Fruit fly (Drosophila melanogaster) whole organism, prepupa: ENCODE results near the gene ppan.

Experiments
- Blimp-1 ChIP-seq: fragments of 200-800 bp; sonication (Bioruptor generic); optimal IDR thresholded peaks from 3 replicates; lab custom pipeline; 2017; ENCODE audit warnings: missing biosample characterization, missing genetic modification characterization, mild to moderate bottlenecking, moderate library complexity, missing genetic modification reagents
- CG10631 ChIP-seq: fragments of 200-800 bp; sonication (Bioruptor generic); optimal IDR thresholded peaks from 2 replicates; lab custom pipeline; 2016; ENCODE audit warnings: missing biosample characterization, missing genetic modification characterization
- CG10669 ChIP-seq: fragments of 200-800 bp; sonication (Bioruptor generic); optimal IDR thresholded peaks from 3 replicates; lab custom pipeline; 2018; ENCODE audit warnings: missing biosample characterization, mild to moderate bottlenecking, missing genetic modification characterization, moderate library complexity
- CG11294 ChIP-seq: fragments of 200-800 bp; sonication (Bioruptor generic); IDR thresholded peaks from 2 replicates; pipeline ENCODE4 v1.3.6; 2022; ENCODE audit warnings: missing biosample characterization, missing genetic modification characterization
- CG11762 ChIP-seq: fragments of 200-800 bp; sonication (Bioruptor generic); optimal IDR thresholded peaks from 3 replicates; lab custom pipeline; 2016; ENCODE audit warnings: missing biosample characterization, missing genetic modification characterization; ENCODE audit not compliant: insufficient read depth
- CG11902 ChIP-seq: fragments of 200-800 bp; sonication (Bioruptor generic); optimal IDR thresholded peaks from 3 replicates; lab custom pipeline; 2016; ENCODE audit warnings: missing biosample characterization, missing genetic modification characterization
- CG15336 ChIP-seq: fragments of 200-800 bp; sonication (Bioruptor generic); IDR thresholded peaks from 2 replicates; pipeline ENCODE4 v1.3.6; 2022; ENCODE audit warnings: missing biosample characterization, missing genetic modification characterization
- CG16779 ChIP-seq: fragments of 200-800 bp; sonication (Bioruptor generic); optimal IDR thresholded peaks from 3 replicates; lab custom pipeline; 2017; ENCODE audit warnings: missing biosample characterization, mild to moderate bottlenecking, missing genetic modification characterization
- CG3032 ChIP-seq: fragments of 200-800 bp; optimal IDR thresholded peaks from 2 replicates; lab custom pipeline; 2019; ENCODE audit warnings: missing biosample characterization, mild to moderate bottlenecking, missing genetic modification characterization, moderate library complexity
- CG31627 ChIP-seq: fragments of 200-800 bp; sonication (Bioruptor generic); optimal IDR thresholded peaks from 3 replicates; lab custom pipeline; 2016; ENCODE audit warnings: missing biosample characterization, missing genetic modification characterization
- CG32006 ChIP-seq: fragments of 200-800 bp; sonication (Bioruptor generic); optimal IDR thresholded peaks from 3 replicates; lab custom pipeline; 2017; ENCODE audit warnings: missing biosample characterization, mild to moderate bottlenecking, missing genetic modification characterization
- CG34406 ChIP-seq: fragments of 200-800 bp; sonication (Bioruptor generic); optimal IDR thresholded peaks from 3 replicates; lab custom pipeline; 2016; ENCODE audit warnings: missing biosample characterization, missing genetic modification characterization
- CG3919 ChIP-seq: fragments of 200-800 bp; sonication (Bioruptor generic); optimal IDR thresholded peaks from 3 replicates; lab custom pipeline; 2016; ENCODE audit warnings: missing biosample characterization, missing genetic modification characterization
- CG4318 ChIP-seq: fragments of 200-800 bp; sonication (Bioruptor generic); optimal IDR thresholded peaks from 3 replicates; lab custom pipeline; 2017; ENCODE audit warnings: missing biosample characterization, mild to moderate bottlenecking, missing genetic modification characterization
- CG6163 ChIP-seq: fragments of 200-800 bp; sonication (Bioruptor generic); IDR thresholded peaks from 3 replicates; pipeline ENCODE4 v1.3.6; 2022; ENCODE audit warnings: missing biosample characterization, missing genetic modification characterization
- CG6276 ChIP-seq: fragments of 200-800 bp; sonication (Bioruptor generic); optimal IDR thresholded peaks from 2 replicates; lab custom pipeline; 2017; ENCODE audit warnings: missing biosample characterization, mild to moderate bottlenecking, missing genetic modification characterization
- CG6792 ChIP-seq: fragments of 200-800 bp; sonication (Bioruptor generic); optimal IDR thresholded peaks from 3 replicates; lab custom pipeline; 2016; ENCODE audit warnings: missing biosample characterization, missing genetic modification characterization
- CG7368 ChIP-seq: fragments of 200-800 bp; sonication (Bioruptor generic); optimal IDR thresholded peaks from 3 replicates; lab custom pipeline; 2016; ENCODE audit warnings: missing biosample characterization, missing genetic modification characterization
- CG8119 ChIP-seq: fragments of 200-800 bp; sonication (Bioruptor generic); IDR thresholded peaks from 3 replicates; pipeline ENCODE4 v1.3.6; 2022; ENCODE audit warnings: missing biosample characterization, missing genetic modification characterization
- CG8632 ChIP-seq: fragments of 200-800 bp; sonication (Bioruptor generic); optimal IDR thresholded peaks from 3 replicates; lab custom pipeline; 2016; ENCODE audit warnings: missing biosample characterization, missing genetic modification characterization
- CG9139 ChIP-seq: fragments of 200-800 bp; sonication (Bioruptor generic); optimal IDR thresholded peaks from 3 replicates; lab custom pipeline; 2017; ENCODE audit warnings: missing biosample characterization, mild to moderate bottlenecking, missing genetic modification characterization
- Eip75B ChIP-seq: fragments of 200-800 bp; sonication (Bioruptor generic); optimal IDR thresholded peaks from 3 replicates; lab custom pipeline; 2016; ENCODE audit warnings: missing biosample characterization, missing genetic modification characterization
- Eip78C ChIP-seq: fragments of 200-800 bp; sonication (Bioruptor generic); peaks from one replicate; lab custom pipeline; 2016; ENCODE audit warnings: missing biosample characterization, missing genetic modification characterization
- Ets96B ChIP-seq: fragments of 200-800 bp; optimal IDR thresholded peaks from 2 replicates; lab custom pipeline; 2019; ENCODE audit warnings: missing biosample characterization, mild to moderate bottlenecking, missing genetic modification characterization, moderate library complexity
- Gug ChIP-seq: fragments of 200-800 bp; sonication (Bioruptor generic); IDR thresholded peaks from 2 replicates; pipeline ENCODE4 v1.3.6; 2022; ENCODE audit warnings: missing biosample characterization, missing genetic modification characterization
- Hr39 ChIP-seq: fragments of 200-800 bp; sonication (Bioruptor generic); optimal IDR thresholded peaks from 2 replicates; lab custom pipeline; 2016; ENCODE audit warnings: missing biosample characterization, missing genetic modification characterization
- Hr4 ChIP-seq: fragments of 200-800 bp; sonication (Bioruptor generic); optimal IDR thresholded peaks from 3 replicates; lab custom pipeline; 2016; ENCODE audit warnings: missing biosample characterization, missing genetic modification characterization
- Lpt ChIP-seq: fragments of 200-800 bp; sonication (Bioruptor generic); optimal IDR thresholded peaks from 3 replicates; lab custom pipeline; 2016; ENCODE audit warnings: missing biosample characterization, missing genetic modification characterization
- Met ChIP-seq: fragments of 200-800 bp; sonication (Bioruptor generic); optimal IDR thresholded peaks from 3 replicates; lab custom pipeline; 2016; ENCODE audit warnings: missing biosample characterization, missing genetic modification characterization
- OdsH ChIP-seq: fragments of 200-800 bp; sonication (Bioruptor generic); optimal IDR thresholded peaks from 3 replicates; lab custom pipeline; 2016; ENCODE audit warnings: missing biosample characterization, missing genetic modification characterization
- Sox102F ChIP-seq: fragments of 200-800 bp; sonication (Bioruptor generic); optimal IDR thresholded peaks from 2 replicates; lab custom pipeline; 2016; ENCODE audit warnings: missing biosample characterization, mild to moderate bottlenecking, missing genetic modification characterization
- Sox14 ChIP-seq: fragments of 200-800 bp; sonication (Bioruptor generic); optimal IDR thresholded peaks from 3 replicates; lab custom pipeline; 2016; ENCODE audit warnings: missing biosample characterization, missing genetic modification characterization
- achi ChIP-seq: fragments of 200-800 bp; sonication (Bioruptor generic); optimal IDR thresholded peaks from 3 replicates; lab custom pipeline; 2016; ENCODE audit warnings: missing biosample characterization, missing genetic modification characterization
- acj6 ChIP-seq: fragments of 200-800 bp; sonication (Bioruptor generic); optimal IDR thresholded peaks from 3 replicates; lab custom pipeline; 2016; ENCODE audit warnings: missing biosample characterization, missing genetic modification characterization
- cyc ChIP-seq: fragments of 200-800 bp; sonication (Bioruptor generic); optimal IDR thresholded peaks from 3 replicates; lab custom pipeline; 2016; ENCODE audit warnings: missing biosample characterization, missing genetic modification characterization
- dac ChIP-seq: fragments of 200-800 bp; sonication (Bioruptor generic); optimal IDR thresholded peaks from 2 replicates; lab custom pipeline; 2017; ENCODE audit warnings: missing biosample characterization, mild to moderate bottlenecking, missing genetic modification characterization
- esn ChIP-seq: fragments of 200-800 bp; sonication (Bioruptor generic); optimal IDR thresholded peaks from 2 replicates; lab custom pipeline; 2016; ENCODE audit warnings: missing biosample characterization, mild to moderate bottlenecking, missing genetic modification characterization, moderate library complexity
- fd59A ChIP-seq: fragments of 200-800 bp; sonication (Bioruptor generic); optimal IDR thresholded peaks from 2 replicates; lab custom pipeline; 2017; ENCODE audit warnings: missing biosample characterization, mild to moderate bottlenecking, missing genetic modification characterization, missing genetic modification reagents
- fd85E ChIP-seq: fragments of 200-800 bp; sonication (Bioruptor generic); optimal IDR thresholded peaks from 3 replicates; lab custom pipeline; 2016; ENCODE audit warnings: missing biosample characterization, missing genetic modification characterization
- fkh ChIP-seq: fragments of 200-800 bp; sonication (Bioruptor generic); optimal IDR thresholded peaks from 3 replicates; lab custom pipeline; 2017; ENCODE audit warnings: missing biosample characterization, mild to moderate bottlenecking, missing genetic modification characterization, moderate library complexity
- lz ChIP-seq: fragments of 200-800 bp; sonication (Bioruptor generic); optimal IDR thresholded peaks from 3 replicates; lab custom pipeline; 2016; ENCODE audit warnings: missing biosample characterization, missing genetic modification characterization
- net ChIP-seq: fragments of 200-800 bp; sonication (Bioruptor generic); optimal IDR thresholded peaks from 3 replicates; lab custom pipeline; 2016; ENCODE audit warnings: missing biosample characterization, missing genetic modification characterization
- pdm3 ChIP-seq: fragments of 200-800 bp; sonication (Bioruptor generic); optimal IDR thresholded peaks from 3 replicates; lab custom pipeline; 2016; ENCODE audit warnings: missing biosample characterization, missing genetic modification characterization
- svp ChIP-seq: fragments of 200-800 bp; sonication (Bioruptor generic); peaks from one replicate; lab custom pipeline; 2016; ENCODE audit warnings: missing biosample characterization, missing genetic modification characterization
- topi ChIP-seq: fragments of 200-800 bp; sonication (Bioruptor generic); optimal IDR thresholded peaks from 3 replicates; lab custom pipeline; 2016; ENCODE audit warnings: missing biosample characterization, missing genetic modification characterization
- vri ChIP-seq: fragments of 200-800 bp; sonication (Bioruptor generic); optimal IDR thresholded peaks from 3 replicates; lab custom pipeline; 2016; ENCODE audit warnings: missing biosample characterization, mild to moderate bottlenecking, missing genetic modification characterization

Gene ppan

dm6 chr3R:21101453-21102214, 14.4 kb upstream of the ppan start, which contains the start of the genes CG7044 and Tbc1d22 (continued):
- TF ChIP-seq CG6276 (GFP tag; lab: Kevin White, UChicago) (no peak), CG10669 (GFP tag; lab: Kevin White, UChicago) (no peak), CG3032 (peak; percentile 60), CG3919 (GFP tag; lab: Kevin White, UChicago) (no peak), CG34406 (GFP tag; lab: Kevin White, UChicago) (no peak), CG11902 (peak; percentile 39), CG16779 (tag; lab: Kevin White, UChicago) (no peak), CG15336 (GFP tag; lab: Robert Waterston, UW) (no peak), CG8632 (GFP tag; lab: Kevin White, UChicago) (no peak), lz (GFP tag; lab: Kevin White, UChicago) (peak; percentile 65), CG31627 (GFP tag; lab: Kevin White, UChicago) (peak; percentile 68), Blimp-1 (peak; percentile 0), fkh (GFP tag; lab: Kevin White, UChicago) (peak; percentile 55), achi (GFP tag; lab: Kevin White, UChicago) (no peak), topi (GFP tag; lab: Kevin White, UChicago) (peak; percentile 41), Hr4 (GFP tag; lab: Kevin White, UChicago) (no peak), CG7368 (no peak), pdm3 (no peak)
- TF ChIP-seq, all 60 proteins: peak for 19

- TF ChIP-seq CG10631 (no peak), CG3919 (GFP tag; lab: Kevin White, UChicago) (no peak), topi (GFP tag; lab: Kevin White, UChicago) (no peak), CG8632 (GFP tag; lab: Kevin White, UChicago) (no peak), CG4318 (GFP tag; lab: Kevin White, UChicago) (no peak), CG9139 (GFP tag; lab: Kevin White, UChicago) (no peak), cyc (GFP tag; lab: Kevin White, UChicago) (no peak)
Observed at dm6 chr3R:21102477-21102876, 13.6 kb upstream of the ppan start.

DNA sequence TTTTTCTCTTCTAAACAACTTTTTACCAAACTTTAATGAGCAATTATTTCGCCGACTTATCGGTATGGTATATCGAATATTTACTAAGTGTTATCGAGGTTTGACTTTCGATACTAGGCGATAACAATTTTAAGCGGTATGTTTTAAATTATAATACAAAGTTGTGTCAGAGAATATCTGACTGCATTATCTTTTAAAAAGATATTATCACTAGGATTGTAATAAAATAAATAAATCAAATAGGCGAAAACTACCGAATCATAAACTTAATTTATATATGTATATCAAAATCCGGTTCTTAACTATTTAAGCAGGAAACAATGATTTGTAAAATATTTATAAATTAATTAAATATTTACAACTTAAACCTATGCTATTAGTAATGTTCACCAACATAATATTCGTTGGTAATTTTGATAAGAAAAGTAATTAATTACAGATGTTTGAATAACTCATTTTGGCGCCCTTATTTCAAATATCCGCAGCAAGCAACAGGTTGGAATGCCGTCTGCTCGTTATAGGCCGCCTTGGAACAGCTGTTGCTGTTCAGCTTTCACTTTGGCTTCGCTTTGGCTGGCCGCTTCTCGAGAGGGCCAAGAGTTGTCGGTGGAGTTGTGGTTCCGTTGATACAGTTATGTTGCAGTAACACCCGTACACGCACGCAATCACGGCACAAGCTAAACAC, 8.0 kb upstream of the ppan start, which contains the start of the genes Sec15 and rtet:
Gene Sec15, minus strand, starts transcription at position 66 of the 685 bp plus-strand sequence.
Gene rtet, plus strand, starts transcription at position 540 of the 685 bp plus-strand sequence.
- TF ChIP-seq Sox102F (GFP tag; lab: Kevin White, UChicago) (no peak), vri (GFP tag; lab: Kevin White, UChicago) (no peak), net (GFP tag; lab: Kevin White, UChicago) (no peak), CG6163 (GFP tag; lab: Robert Waterston, UW) (0 out of 3 replicates have a peak, but pooled peaks have one; percentile 16), Ets96B (peak; percentile 39), Gug (no peak), Met (GFP tag; lab: Kevin White, UChicago) (no peak), Eip78C (peak; percentile 81), OdsH (GFP tag; lab: Kevin White, UChicago) (no peak), CG6792 (GFP tag; lab: Kevin White, UChicago) (no peak), Sox14 (peak; percentile 60), acj6 (peak; percentile 49), Blimp-1 (peak; percentile 74), achi (GFP tag; lab: Kevin White, UChicago) (no peak), CG15336 (GFP tag; lab: Robert Waterston, UW) (no peak), topi (GFP tag; lab: Kevin White, UChicago) (peak; percentile 51), Lpt (no peak), CG32006 (GFP tag; lab: Kevin White, UChicago) (no peak), svp (GFP tag; lab: Kevin White, UChicago) (peak; percentile 85), Eip75B (GFP tag; lab: Kevin White, UChicago) (no peak), esn (GFP tag; lab: Kevin White, UChicago) (peak; percentile 75), CG11762 (GFP tag; lab: Kevin White, UChicago) (no peak), CG8119 (no peak), CG10631 (peak; percentile 34), CG11294 (GFP tag; lab: Robert Waterston, UW) (no peak), dac (GFP tag; lab: Kevin White, UChicago) (peak; percentile 24), Hr39 (peak; percentile 55), fd85E (no peak), fd59A (GFP tag; lab: Kevin White, UChicago) (peak; percentile 37), CG7368 (peak; percentile 6), CG10669 (GFP tag; lab: Kevin White, UChicago) (no peak)
